Fruit fly (Drosophila melanogaster) S2 (cell line): Measurements from ENCODE around the gene Papss.

Experiments used
- CG8478 ChIP-seq: fragments of >200 bp; optimal IDR thresholded peaks from 2 replicates; lab custom pipeline; 2018
- CTCF ChIP-seq, 2 experiments: fragments of >200 bp; optimal IDR thresholded peaks; 2 replicates each; lab custom pipeline; 2018

- TF ChIP-seq CG8478 (lab: Kevin White, UChicago) (no peak), CTCF (optimal IDR thresholded peaks at IDR 0.05; lab: Kevin White, UChicago) (no peak)
Observed at dm6 chr3L:19818701-19819100, 26.4 kb upstream of the Papss start.
